Worm (Caenorhabditis elegans) whole organism, late embryonic: ENCODE results near the gene C05B5.16.
"Not testable (repeated sequence)": the region's sequence is repeated elsewhere in the genome, so short reads cannot be mapped to it uniquely, and the experiment has no call there.

Experiments
- C08G9.2 ChIP-seq: sonication (generic microtip); optimal IDR thresholded peaks from 2 replicates; lab custom pipeline; 2016; ENCODE audit warnings: mild to moderate bottlenecking, missing genetic modification characterization, moderate library complexity, missing compliant biosample characterization
- F13H6.1 ChIP-seq: sonication (generic microtip); optimal IDR thresholded peaks from 2 replicates; lab custom pipeline; 2016; ENCODE audit warnings: missing genetic modification characterization, missing compliant biosample characterization
- T23F11.4 ChIP-seq: fragments of 200-800 bp; sonication (Bioruptor generic); optimal IDR thresholded peaks from 2 replicates; lab custom pipeline; 2018; ENCODE audit warnings: mild to moderate bottlenecking, missing genetic modification characterization, missing compliant biosample characterization
- ceh-31 ChIP-seq: sonication (generic microtip); optimal IDR thresholded peaks from 2 replicates; lab custom pipeline; 2016; ENCODE audit warnings: missing genetic modification characterization, missing compliant biosample characterization
- nhr-232 ChIP-seq: sonication (generic microtip); optimal IDR thresholded peaks from 2 replicates; lab custom pipeline; 2016; ENCODE audit warnings: missing genetic modification characterization, missing compliant biosample characterization
- odd-2 ChIP-seq: sonication (generic microtip); optimal IDR thresholded peaks from 2 replicates; lab custom pipeline; 2017; ENCODE audit warnings: antibody characterized with exemption, mild to moderate bottlenecking, missing genetic modification characterization, missing compliant biosample characterization
- sox-4 ChIP-seq: sonication (generic microtip); optimal IDR thresholded peaks from 2 replicates; lab custom pipeline; 2017; ENCODE audit warnings: mild to moderate bottlenecking, missing genetic modification characterization, inconsistent platforms, missing compliant biosample characterization
- ztf-16 ChIP-seq: sonication (generic microtip); optimal IDR thresholded peaks from 2 replicates; lab custom pipeline; 2017; ENCODE audit warnings: missing genetic modification characterization, missing compliant biosample characterization

- TF ChIP-seq nhr-232 (tag; lab: Kevin White, UChicago); T23F11.4; ztf-16 (tag; lab: Kevin White, UChicago); ceh-31; sox-4 (tag; lab: Kevin White, UChicago); F13H6.1 (tag; lab: Kevin White, UChicago); odd-2 (tag; lab: Kevin White, UChicago); C08G9.2 (tag; lab: Kevin White, UChicago): not testable (repeated sequence)
These were observed 41.1 kb downstream of the C05B5.16 start, which contains the start of gene T16G12.12 for ce11 chrIII:10053312-10053711.
